Fruit fly (Drosophila melanogaster): Measurements from ENCODE around the gene CG12402.

The CG12402 gene

dm6 chr3R:14098527-14099109, 9.5 kb downstream of the CG12402 start (continued):
- TF ChIP-seq usp (GFP tag; optimal IDR thresholded peaks at IDR 0.05) (no peak), CTCF (GFP tag; optimal IDR thresholded peaks at IDR 0.05) (peak; percentile 92), nmo (GFP tag; optimal IDR thresholded peaks at IDR 0.05) (no peak), CG3163 (GFP tag; optimal IDR thresholded peaks at IDR 0.05) (peak; percentile 1), dpn (GFP tag; optimal IDR thresholded peaks at IDR 0.05) (no peak), CG30403 (GFP tag; optimal IDR thresholded peaks at IDR 0.05) (peak; percentile 17), CG1603 (tag; optimal IDR thresholded peaks at IDR 0.05) (no peak), Dip3 (GFP tag; optimal IDR thresholded peaks at IDR 0.05) (no peak), CG7271 (tag; optimal IDR thresholded peaks at IDR 0.05) (no peak), CG14710 (tag; optimal IDR thresholded peaks at IDR 0.05) (no peak), zf30C (GFP tag; optimal IDR thresholded peaks at IDR 0.05) (no peak), CG16863 (GFP tag; optimal IDR thresholded peaks at IDR 0.05) (no peak), Scr (GFP tag; IDR thresholded peaks at IDR 0.05; ENCODE audit: partially characterized antibody) (no peak), CG5245 (GFP tag; optimal IDR thresholded peaks at IDR 0.05) (no peak), insv (GFP tag; optimal IDR thresholded peaks at IDR 0.05) (no peak), CG4617 (GFP tag; optimal IDR thresholded peaks at IDR 0.05; ENCODE audit: borderline replicate concordance) (no peak), CG10431 (GFP tag; optimal IDR thresholded peaks at IDR 0.05) (no peak), Sin3A (optimal IDR thresholded peaks at IDR 0.05) (no peak), row (GFP tag; IDR thresholded peaks at IDR 0.05) (no peak), CG6272 (GFP tag; IDR thresholded peaks at IDR 0.05) (no peak), pum (GFP tag; optimal IDR thresholded peaks at IDR 0.05) (no peak), CG10462 (GFP tag; optimal IDR thresholded peaks at IDR 0.05) (no peak), slbo (GFP tag; IDR thresholded peaks at IDR 0.05) (peak; percentile 24; the same call in 1 of the 2 replicates), peb (GFP tag; IDR thresholded peaks at IDR 0.05) (no peak), Atf-2 (GFP tag; optimal IDR thresholded peaks at IDR 0.05) (peak; percentile 10), Antp (GFP tag; optimal IDR thresholded peaks at IDR 0.05) (no peak), chm (GFP tag; IDR thresholded peaks at IDR 0.05) (no peak), gsb (GFP tag; IDR thresholded peaks at IDR 0.05) (0 out of 2 replicates have a peak, but pooled peaks have one; percentile 19), cato (GFP tag; optimal IDR thresholded peaks at IDR 0.05; ENCODE audit: borderline replicate concordance) (no peak), dm (GFP tag; optimal IDR thresholded peaks at IDR 0.05) (no peak), CG6765 (GFP tag; optimal IDR thresholded peaks at IDR 0.05) (no peak), Trl (optimal IDR thresholded peaks at IDR 0.05) (peak in 1 of 2 experiments; percentile 25), Trl (GFP tag; optimal IDR thresholded peaks at IDR 0.05) (no peak), Lim3 (GFP tag; IDR thresholded peaks at IDR 0.05) (no peak), CG16779 (GFP tag; IDR thresholded peaks at IDR 0.05) (no peak), bsh (GFP tag; optimal IDR thresholded peaks at IDR 0.05) (no peak), dmrt99B (tag; optimal IDR thresholded peaks at IDR 0.05) (peak; percentile 29), Pdp1 (GFP tag; optimal IDR thresholded peaks at IDR 0.05) (no peak), salm (tag; optimal IDR thresholded peaks at IDR 0.05) (no peak), CG17328 (GFP tag; IDR thresholded peaks at IDR 0.05) (no peak), jing (GFP tag; optimal IDR thresholded peaks at IDR 0.05) (no peak), vvl (GFP tag; IDR thresholded peaks at IDR 0.05) (peak; percentile 39), mld (GFP tag; IDR thresholded peaks at IDR 0.05; ENCODE audit: partially characterized antibody) (no peak), B-H1 (GFP tag; IDR thresholded peaks at IDR 0.05) (no peak), Sry-β (GFP tag; optimal IDR thresholded peaks at IDR 0.05) (no peak), Sox102F (GFP tag; optimal IDR thresholded peaks at IDR 0.05) (no peak)
